Worm (Caenorhabditis elegans) whole organism, young adult: ENCODE results near the gene oac-14.

Experiments
- B0019.2 ChIP-seq: fragments of 200-800 bp; sonication (Bioruptor generic); conservative IDR thresholded peaks from 2 replicates; pipeline ENCODE4 v1.3.6; 2022; ENCODE audit warnings: missing genetic modification reagents, missing genetic modification characterization, missing compliant biosample characterization
- B0336.3 ChIP-seq: fragments of 200-800 bp; sonication (Bioruptor generic); IDR thresholded peaks from 2 replicates; pipeline ENCODE4 v1.3.6; 2022; ENCODE audit warnings: missing genetic modification characterization, missing compliant biosample characterization
- F10E7.11 ChIP-seq: sonication (generic microtip); optimal IDR thresholded peaks from 2 replicates; lab custom pipeline; 2017; ENCODE audit warnings: mild to moderate bottlenecking, missing genetic modification characterization, moderate library complexity, missing compliant biosample characterization
- F22D6.2 ChIP-seq: sonication (generic microtip); optimal IDR thresholded peaks from 2 replicates; lab custom pipeline; 2016; ENCODE audit warnings: mild to moderate bottlenecking, missing genetic modification characterization, missing compliant biosample characterization
- F23B12.7 ChIP-seq: sonication (generic microtip); optimal IDR thresholded peaks from 2 replicates; lab custom pipeline; 2017; ENCODE audit warnings: missing genetic modification characterization, mild to moderate bottlenecking, missing compliant biosample characterization, antibody characterized with exemption, moderate library complexity; ENCODE audit not compliant: insufficient read depth
- F57A8.1 ChIP-seq: fragments of 200-800 bp; sonication (Bioruptor generic); optimal IDR thresholded peaks from 2 replicates; lab custom pipeline; 2018; ENCODE audit warnings: mild to moderate bottlenecking, missing genetic modification characterization, moderate library complexity, missing compliant biosample characterization
- T07F8.4 ChIP-seq: sonication (generic microtip); optimal IDR thresholded peaks from 2 replicates; lab custom pipeline; 2016; ENCODE audit warnings: mild to moderate bottlenecking, missing genetic modification characterization, moderate library complexity, missing compliant biosample characterization
- Y53G8AR.9 ChIP-seq: fragments of 200-800 bp; sonication (Bioruptor generic); conservative IDR thresholded peaks from 2 replicates; pipeline ENCODE4 v1.3.6; 2022; ENCODE audit warnings: missing genetic modification reagents, missing genetic modification characterization, missing compliant biosample characterization
- Y79H2A.3 ChIP-seq: fragments of 200-800 bp; sonication (Bioruptor generic); conservative IDR thresholded peaks from 2 replicates; pipeline ENCODE4 v1.3.6; 2022; ENCODE audit warnings: missing genetic modification reagents, missing genetic modification characterization, missing compliant biosample characterization
- akir-1 ChIP-seq: fragments of 200-800 bp; sonication (Bioruptor generic); optimal IDR thresholded peaks from 2 replicates; lab custom pipeline; 2018; ENCODE audit warnings: mild to moderate bottlenecking, missing genetic modification characterization, moderate library complexity, missing compliant biosample characterization
- aptf-3 ChIP-seq: fragments of 200-800 bp; sonication (Bioruptor generic); IDR thresholded peaks from 2 replicates; pipeline ENCODE4 v1.3.6; 2022; ENCODE audit warnings: missing genetic modification characterization, missing compliant biosample characterization
- attf-3 ChIP-seq: fragments of 200-800 bp; sonication (Bioruptor generic); conservative IDR thresholded peaks from 2 replicates; pipeline ENCODE4 v1.3.6; 2022; ENCODE audit warnings: missing genetic modification reagents, missing genetic modification characterization, missing compliant biosample characterization
- cebp-2 ChIP-seq: fragments of 200-800 bp; sonication (Bioruptor generic); IDR thresholded peaks from 2 replicates; pipeline ENCODE4 v1.3.6; 2022; ENCODE audit warnings: missing genetic modification characterization, missing compliant biosample characterization
- ceh-100 ChIP-seq: fragments of 200-800 bp; sonication (Bioruptor generic); IDR thresholded peaks from 2 replicates; pipeline ENCODE4 v1.3.6; 2022; ENCODE audit warnings: missing genetic modification reagents, missing genetic modification characterization, missing compliant biosample characterization
- ceh-58 ChIP-seq: fragments of 200-800 bp; sonication (Bioruptor generic); IDR thresholded peaks from 2 replicates; pipeline ENCODE4 v1.3.6; 2022; ENCODE audit warnings: missing genetic modification characterization, missing compliant biosample characterization
- dpff-1 ChIP-seq: sonication (generic microtip); optimal IDR thresholded peaks from 2 replicates; lab custom pipeline; 2017; ENCODE audit warnings: mild to moderate bottlenecking, missing genetic modification characterization, missing compliant biosample characterization
- efl-1 ChIP-seq: fragments of 150-350 bp; optimal IDR thresholded peaks from 2 replicates; lab custom pipeline; 2014; ENCODE audit warnings: missing biosample characterization, missing genetic modification reagents, missing genetic modification characterization
- egl-18 ChIP-seq: fragments of 200-800 bp; sonication (Bioruptor generic); IDR thresholded peaks from 2 replicates; pipeline ENCODE4 v1.3.6; 2022; ENCODE audit warnings: missing genetic modification reagents, missing genetic modification characterization, missing compliant biosample characterization
- hlh-12 ChIP-seq: sonication (generic microtip); optimal IDR thresholded peaks from 2 replicates; lab custom pipeline; 2016; ENCODE audit warnings: missing genetic modification characterization, missing compliant biosample characterization
- hlh-26 ChIP-seq: fragments of 200-800 bp; sonication (Bioruptor generic); conservative IDR thresholded peaks from 2 replicates; pipeline ENCODE4 v1.3.6; 2022; ENCODE audit warnings: missing genetic modification reagents, missing genetic modification characterization, missing compliant biosample characterization
- hmg-20 ChIP-seq: fragments of 200-800 bp; sonication (Bioruptor generic); IDR thresholded peaks from 2 replicates; pipeline ENCODE4 v1.3.6; 2022; ENCODE audit warnings: missing genetic modification reagents, missing genetic modification characterization, missing compliant biosample characterization
- hrde-1 ChIP-seq: sonication (generic microtip); optimal IDR thresholded peaks from 2 replicates; lab custom pipeline; 2016; ENCODE audit warnings: missing genetic modification characterization, mild to moderate bottlenecking, missing compliant biosample characterization, moderate library complexity, missing genotype, missing genetic modification reagents, borderline replicate concordance
- lag-1 ChIP-seq: fragments of 200-800 bp; sonication (Bioruptor generic); IDR thresholded peaks from 2 replicates; pipeline ENCODE4 v1.3.6; 2022; ENCODE audit warnings: missing genetic modification reagents, missing genetic modification characterization, missing compliant biosample characterization
- let-526 ChIP-seq: fragments of 200-800 bp; sonication (Bioruptor generic); IDR thresholded peaks from 2 replicates; pipeline ENCODE4 v1.3.6; 2022; ENCODE audit warnings: missing genetic modification reagents, missing genetic modification characterization, missing compliant biosample characterization
- let-607 ChIP-seq, 2 experiments: fragments of 200-800 bp in 1 of 2; sonication (Bioruptor generic) in 1 of 2; sonication (generic microtip) in 1 of 2; optimal IDR thresholded peaks; 2 replicates each; lab custom pipeline; 2016 to 2018; ENCODE audit warnings: mild to moderate bottlenecking in 2 of 2, missing compliant biosample characterization in 2 of 2, missing genetic modification characterization in 2 of 2, moderate library complexity in 2 of 2, missing genotype in 1 of 2
- lin-35 ChIP-seq, 3 experiments: fragments of 150-350 bp in 2 of 3; sonication (generic microtip) in 1 of 3; optimal IDR thresholded peaks; 2 replicates each; lab custom pipeline; 2014 to 2018; ENCODE audit warnings: missing biosample characterization in 3 of 3, missing genetic modification characterization in 3 of 3, missing genetic modification reagents in 3 of 3
- lin-54 ChIP-seq: fragments of 200-800 bp; sonication (Bioruptor generic); optimal IDR thresholded peaks from 2 replicates; lab custom pipeline; 2018; ENCODE audit warnings: mild to moderate bottlenecking, missing genetic modification characterization, missing compliant biosample characterization
- lir-1 ChIP-seq: fragments of 200-800 bp; sonication (Bioruptor generic); conservative IDR thresholded peaks from 2 replicates; pipeline ENCODE4 v1.3.6; 2022; ENCODE audit warnings: missing genetic modification reagents, missing genetic modification characterization, missing compliant biosample characterization
- lsl-1 ChIP-seq: fragments of 200-800 bp; sonication (Bioruptor generic); optimal IDR thresholded peaks from 2 replicates; lab custom pipeline; 2018; ENCODE audit warnings: mild to moderate bottlenecking, missing genetic modification characterization, moderate library complexity, missing compliant biosample characterization
- lsy-27 ChIP-seq: sonication (generic microtip); optimal IDR thresholded peaks from 2 replicates; lab custom pipeline; 2017; ENCODE audit warnings: missing genetic modification characterization, mild to moderate bottlenecking, missing compliant biosample characterization, antibody characterized with exemption, missing genotype, borderline replicate concordance; ENCODE audit not compliant: insufficient read depth
- mcd-1 ChIP-seq: fragments of 200-800 bp; sonication (Bioruptor generic); IDR thresholded peaks from 2 replicates; pipeline ENCODE4 v1.3.6; 2022; ENCODE audit warnings: missing genetic modification reagents, missing genetic modification characterization, missing compliant biosample characterization
- mel-28 ChIP-seq: sonication (generic microtip); optimal IDR thresholded peaks from 2 replicates; lab custom pipeline; 2016; ENCODE audit warnings: borderline replicate concordance, mild to moderate bottlenecking, missing genetic modification characterization, missing compliant biosample characterization
- mes-4 ChIP-seq: sonication (generic microtip); optimal IDR thresholded peaks from 2 replicates; lab custom pipeline; 2016; ENCODE audit warnings: missing genotype, missing genetic modification characterization, missing compliant biosample characterization
- nfya-1 ChIP-seq: sonication (generic microtip); optimal IDR thresholded peaks from 2 replicates; lab custom pipeline; 2017; ENCODE audit warnings: antibody characterized with exemption, missing compliant biosample characterization, missing genetic modification characterization, borderline replicate concordance; ENCODE audit not compliant: insufficient read depth
- nfyb-1 ChIP-seq: fragments of 200-800 bp; sonication (Bioruptor generic); IDR thresholded peaks from 2 replicates; pipeline ENCODE4 v1.3.6; 2022; ENCODE audit warnings: missing genetic modification reagents, missing genetic modification characterization, missing compliant biosample characterization
- nhr-120 ChIP-seq: fragments of 200-800 bp; sonication (Bioruptor generic); IDR thresholded peaks from 2 replicates; pipeline ENCODE4 v1.3.6; 2022; ENCODE audit warnings: missing genetic modification characterization, missing compliant biosample characterization
- nhr-27 ChIP-seq: fragments of 200-800 bp; sonication (Bioruptor generic); optimal IDR thresholded peaks from 2 replicates; lab custom pipeline; 2018; ENCODE audit warnings: mild to moderate bottlenecking, missing genetic modification characterization, moderate library complexity, missing compliant biosample characterization
- nhr-90 ChIP-seq: sonication (generic microtip); optimal IDR thresholded peaks from 2 replicates; lab custom pipeline; 2016; ENCODE audit warnings: missing genotype, mild to moderate bottlenecking, missing genetic modification characterization, missing compliant biosample characterization
- pha-4 ChIP-seq: fragments of 150-350 bp; sonication (generic microtip); optimal IDR thresholded peaks from 2 replicates; lab custom pipeline; 2014; ENCODE audit warnings: missing biosample characterization, missing genetic modification reagents, missing genetic modification characterization
- repo-1 ChIP-seq: sonication (generic microtip); optimal IDR thresholded peaks from 2 replicates; lab custom pipeline; 2017; ENCODE audit warnings: mild to moderate bottlenecking, missing genetic modification characterization, missing compliant biosample characterization
- sea-2 ChIP-seq: fragments of 200-800 bp; sonication (Bioruptor generic); IDR thresholded peaks from 2 replicates; pipeline ENCODE4 v1.3.6; 2022; ENCODE audit warnings: missing genetic modification characterization, missing compliant biosample characterization
- somi-1 ChIP-seq: fragments of 200-800 bp; sonication (Bioruptor generic); optimal IDR thresholded peaks from 2 replicates; lab custom pipeline; 2018; ENCODE audit warnings: mild to moderate bottlenecking, missing genetic modification characterization, missing compliant biosample characterization
- sptf-2 ChIP-seq: fragments of 200-800 bp; sonication (Bioruptor generic); optimal IDR thresholded peaks from 2 replicates; lab custom pipeline; 2018; ENCODE audit warnings: mild to moderate bottlenecking, missing genetic modification characterization, missing compliant biosample characterization
- tlf-1 ChIP-seq: fragments of 200-800 bp; sonication (Bioruptor generic); optimal IDR thresholded peaks from 2 replicates; lab custom pipeline; 2018; ENCODE audit warnings: mild to moderate bottlenecking, missing genetic modification characterization, missing compliant biosample characterization
- unc-130 ChIP-seq: sonication (generic microtip); optimal IDR thresholded peaks from 2 replicates; lab custom pipeline; 2016; ENCODE audit warnings: missing genetic modification reagents, missing genetic modification characterization, missing compliant biosample characterization
- xnd-1 ChIP-seq: sonication (generic microtip); optimal IDR thresholded peaks from 2 replicates; lab custom pipeline; 2016; ENCODE audit warnings: missing genotype, missing genetic modification reagents, missing genetic modification characterization, missing compliant biosample characterization
- zim-3 ChIP-seq: sonication (generic microtip); optimal IDR thresholded peaks from 2 replicates; lab custom pipeline; 2017; ENCODE audit warnings: mild to moderate bottlenecking, missing genetic modification characterization, moderate library complexity, missing compliant biosample characterization
- ztf-18 ChIP-seq: sonication (generic microtip); optimal IDR thresholded peaks from 2 replicates; lab custom pipeline; 2016; ENCODE audit warnings: missing genotype, mild to moderate bottlenecking, missing genetic modification characterization, missing compliant biosample characterization
- ztf-6 ChIP-seq: fragments of 200-800 bp; sonication (Bioruptor generic); IDR thresholded peaks from 2 replicates; pipeline ENCODE4 v1.3.6; 2022; ENCODE audit warnings: missing genetic modification reagents, missing genetic modification characterization, missing compliant biosample characterization

Gene oac-14

DNA sequence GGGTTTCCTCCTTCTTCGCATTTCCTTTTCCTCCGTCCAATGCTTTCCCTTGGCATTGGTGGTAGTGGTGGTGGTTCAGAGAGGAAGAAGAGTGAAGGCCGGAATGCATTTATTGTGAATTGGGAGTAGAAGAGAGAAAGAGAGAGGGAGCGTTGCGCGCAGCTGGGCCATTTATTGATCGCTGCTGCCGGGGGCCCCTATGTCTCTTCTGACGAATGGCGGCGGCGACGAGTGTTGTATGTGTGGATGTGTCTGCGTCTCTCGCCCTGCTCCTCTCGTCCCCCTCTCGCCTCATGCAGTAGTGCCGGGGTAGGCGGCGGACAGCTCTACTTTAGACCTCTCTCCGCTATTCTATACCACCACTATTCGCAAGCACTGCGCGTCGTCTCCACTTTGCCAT lies 4.8 kb upstream of the oac-14 start, which contains the start of gene unc-115 (continued):
- no peak for TF ChIP-seq lsy-27 (tag; lab: Kevin White, UChicago)
- no peak for TF ChIP-seq attf-3 (GFP tag; lab: Robert Waterston, UW)
- TF ChIP-seq ztf-18 (tag; lab: Kevin White, UChicago) = no peak
- TF ChIP-seq nhr-120 (GFP tag; lab: Robert Waterston, UW) = no peak
- TF ChIP-seq pha-4 (tag; lab: Kevin White, UChicago) = no peak
- no peak for TF ChIP-seq nfya-1
- TF ChIP-seq hlh-12 (tag; lab: Kevin White, UChicago) = no peak
- TF ChIP-seq akir-1 (GFP tag; lab: Kevin White, UChicago) = no peak
- no peak for TF ChIP-seq cebp-2 (GFP tag; lab: Robert Waterston, UW)
- TF ChIP-seq nhr-90 (tag; lab: Kevin White, UChicago) = peak; percentile 6
- TF ChIP-seq unc-130 (GFP tag; lab: Kevin White, UChicago) = no peak
- no peak for TF ChIP-seq hmg-20 (GFP tag; lab: Robert Waterston, UW)
- TF ChIP-seq F22D6.2 (tag; lab: Kevin White, UChicago) = no peak
- no peak for TF ChIP-seq F10E7.11 (tag; lab: Kevin White, UChicago)
- TF ChIP-seq ceh-58 (GFP tag; lab: Robert Waterston, UW) = no peak
- no peak for TF ChIP-seq lsl-1 (GFP tag; lab: Kevin White, UChicago)
- TF ChIP-seq sptf-2 (GFP tag; lab: Kevin White, UChicago) = no peak
- peak; percentile 66 for TF ChIP-seq B0336.3 (GFP tag; lab: Robert Waterston, UW)
- no peak for TF ChIP-seq egl-18 (GFP tag; lab: Robert Waterston, UW)
- TF ChIP-seq nfyb-1 = peak; percentile 62; the same call in 1 of the 2 replicates
- TF ChIP-seq somi-1 (GFP tag; lab: Kevin White, UChicago) = peak; percentile 60
- TF ChIP-seq F57A8.1 (GFP tag; lab: Kevin White, UChicago) = no peak
- TF ChIP-seq sea-2 (GFP tag; lab: Robert Waterston, UW) = no peak
- no peak for TF ChIP-seq efl-1 (GFP tag; lab: Kevin White, UChicago)
- no peak for TF ChIP-seq aptf-3 (GFP tag; lab: Robert Waterston, UW)
- TF ChIP-seq dpff-1 (tag; lab: Kevin White, UChicago) = no peak
- TF ChIP-seq mel-28 (tag; lab: Kevin White, UChicago) = no peak
- no peak for TF ChIP-seq ztf-6
- no peak for TF ChIP-seq lag-1
- TF ChIP-seq Y53G8AR.9 = no peak; the same call in 1 of the 2 replicates
- TF ChIP-seq mes-4 (tag; lab: Kevin White, UChicago) = no peak
- TF ChIP-seq xnd-1 = no peak
- TF ChIP-seq mcd-1 (GFP tag; lab: Robert Waterston, UW) = peak; percentile 58
- TF ChIP-seq T07F8.4 = no peak
- TF ChIP-seq hlh-26 (GFP tag; lab: Robert Waterston, UW) = no peak
- TF ChIP-seq zim-3 (tag; lab: Kevin White, UChicago) = no peak
- TF ChIP-seq tlf-1 (GFP tag; lab: Kevin White, UChicago) = no peak
- no peak for TF ChIP-seq B0019.2 (GFP tag; lab: Robert Waterston, UW)
- no peak for TF ChIP-seq let-526 (GFP tag; lab: Robert Waterston, UW)
- TF ChIP-seq repo-1 (tag; lab: Kevin White, UChicago) = peak; percentile 55
- TF ChIP-seq let-607 (tag; optimal IDR thresholded peaks at IDR 0.05; lab: Kevin White, UChicago) = peak in 1 of 2 experiments; percentile 25
- TF ChIP-seq lir-1 (GFP tag; lab: Robert Waterston, UW) = no peak
- TF ChIP-seq Y79H2A.3 = no peak
- no peak for TF ChIP-seq nhr-27 (tag; lab: Kevin White, UChicago)
- TF ChIP-seq lin-35 (GFP tag; optimal IDR thresholded peaks at IDR 0.05; lab: Kevin White, UChicago) = peak in 1 of 3 experiments; percentile 27
- TF ChIP-seq F23B12.7 = peak; percentile 10
- peak; percentile 13 for TF ChIP-seq lin-54 (GFP tag; lab: Kevin White, UChicago)
- TF ChIP-seq ceh-100 (GFP tag; lab: Robert Waterston, UW) = no peak
- no peak for TF ChIP-seq hrde-1 (tag; lab: Kevin White, UChicago)
